Fruit fly (Drosophila melanogaster): ENCODE results near the gene Rpn12R.
A peak's percentile ranks its signal among the peaks of the same experiment; 100 is the strongest.

Rpn12R gene

dm6 chr3L:14992025-14992424 is 50.3 kb downstream of the Rpn12R start, which contains the start of gene Zip71B:
Zip71B (plus strand) TSS chr3L:14992289.
- TF ChIP-seq psq (GFP tag; optimal IDR thresholded peaks at IDR 0.05): no peak
- TF ChIP-seq CG30403 (GFP tag; optimal IDR thresholded peaks at IDR 0.05): no peak
- no peak for TF ChIP-seq ewg (GFP tag; optimal IDR thresholded peaks at IDR 0.05)
- TF ChIP-seq CG8944 (GFP tag; optimal IDR thresholded peaks at IDR 0.05): no peak
- TF ChIP-seq crp (GFP tag; optimal IDR thresholded peaks at IDR 0.05): no peak
- no peak for TF ChIP-seq Ravus (GFP tag; IDR thresholded peaks at IDR 0.05)
- no peak for TF ChIP-seq prd (optimal IDR thresholded peaks at IDR 0.05)
- TF ChIP-seq prd (GFP tag; IDR thresholded peaks at IDR 0.05): no peak
- no peak for TF ChIP-seq Lhr (GFP tag; optimal IDR thresholded peaks at IDR 0.05)
- no peak for TF ChIP-seq Xbp1 (GFP tag; optimal IDR thresholded peaks at IDR 0.05)
- TF ChIP-seq CG7556 (GFP tag; optimal IDR thresholded peaks at IDR 0.05): no peak
- no peak for TF ChIP-seq CG1529 (GFP tag; optimal IDR thresholded peaks at IDR 0.05)
- peak; percentile 13 for TF ChIP-seq CG15479 (GFP tag; optimal IDR thresholded peaks at IDR 0.05)
- TF ChIP-seq CG16863 (GFP tag; optimal IDR thresholded peaks at IDR 0.05): no peak
- no peak for TF ChIP-seq HLH54F (GFP tag; optimal IDR thresholded peaks at IDR 0.05)
- TF ChIP-seq fru (optimal IDR thresholded peaks at IDR 0.05): no peak
- peak; percentile 41 for TF ChIP-seq CG5180 (GFP tag; optimal IDR thresholded peaks at IDR 0.05)
- no peak for TF ChIP-seq CG14441 (GFP tag; IDR thresholded peaks at IDR 0.05)
- TF ChIP-seq bbx (GFP tag; IDR thresholded peaks at IDR 0.05; ENCODE audit: partially characterized antibody): no peak
- no peak for TF ChIP-seq CG18599 (GFP tag; optimal IDR thresholded peaks at IDR 0.05)
- no peak for TF ChIP-seq tio (GFP tag; optimal IDR thresholded peaks at IDR 0.05)
- no peak for TF ChIP-seq CG14014 (GFP tag; IDR thresholded peaks at IDR 0.05)
- no peak for TF ChIP-seq row (GFP tag; IDR thresholded peaks at IDR 0.05)
- no peak for TF ChIP-seq CG31224 (GFP tag; IDR thresholded peaks at IDR 0.05)
- TF ChIP-seq CoRest (tag; optimal IDR thresholded peaks at IDR 0.05): peak; percentile 3
- TF ChIP-seq gce (GFP tag; IDR thresholded peaks at IDR 0.05): no peak
- peak; percentile 0 for TF ChIP-seq chn (GFP tag; optimal IDR thresholded peaks at IDR 0.05)
- no peak for TF ChIP-seq sna (GFP tag; IDR thresholded peaks at IDR 0.05; ENCODE audit: partially characterized antibody)
- TF ChIP-seq Med (GFP tag): peak; percentile 36
- peak; percentile 24; the same call in 1 of the 2 replicates for TF ChIP-seq MBD-R2 (GFP tag; IDR thresholded peaks at IDR 0.05)
- TF ChIP-seq Blimp-1 (GFP tag; optimal IDR thresholded peaks at IDR 0.05): no peak
- no peak for TF ChIP-seq CG10431 (GFP tag; optimal IDR thresholded peaks at IDR 0.05)
- no peak for TF ChIP-seq CG6791 (GFP tag; IDR thresholded peaks at IDR 0.05; ENCODE audit: partially characterized antibody)
- TF ChIP-seq lilli (GFP tag; optimal IDR thresholded peaks at IDR 0.05): no peak
- TF ChIP-seq CG31365 (tag; optimal IDR thresholded peaks at IDR 0.05): no peak
- TF ChIP-seq Oaz (GFP tag; IDR thresholded peaks at IDR 0.05): no peak
- TF ChIP-seq CG18619 (GFP tag; optimal IDR thresholded peaks at IDR 0.05): no peak
- no peak for TF ChIP-seq Max (GFP tag; optimal IDR thresholded peaks at IDR 0.05)
- no peak; the same call in 1 of the 2 replicates for TF ChIP-seq Scr (GFP tag; IDR thresholded peaks at IDR 0.05; ENCODE audit: partially characterized antibody)
- no peak for TF ChIP-seq CG14667 (GFP tag; IDR thresholded peaks at IDR 0.05)
- TF ChIP-seq Hmr (GFP tag; optimal IDR thresholded peaks at IDR 0.05): no peak
- no peak for TF ChIP-seq CG8089 (GFP tag; optimal IDR thresholded peaks at IDR 0.05)
- TF ChIP-seq GATAe (GFP tag; conservative IDR thresholded peaks at IDR 0.05): no peak
- no peak for TF ChIP-seq Oli (tag; optimal IDR thresholded peaks at IDR 0.05)
- no peak for TF ChIP-seq CHES-1-like (GFP tag; optimal IDR thresholded peaks at IDR 0.05)
- peak; percentile 16 for TF ChIP-seq cad (GFP tag; optimal IDR thresholded peaks at IDR 0.05)
- TF ChIP-seq CG11723 (GFP tag; optimal IDR thresholded peaks at IDR 0.05): no peak
- TF ChIP-seq CG7271 (tag; optimal IDR thresholded peaks at IDR 0.05): no peak
- no peak for TF ChIP-seq sob (GFP tag; IDR thresholded peaks at IDR 0.05)
- no peak for TF ChIP-seq ATbp (GFP tag; optimal IDR thresholded peaks at IDR 0.05)
- TF ChIP-seq Trl (optimal IDR thresholded peaks at IDR 0.05): no peak
- no peak for TF ChIP-seq Trl (GFP tag; optimal IDR thresholded peaks at IDR 0.05)
